Fruit fly (Drosophila melanogaster) whole organism, embryonic: Measurements from ENCODE around the gene CG6693.
A peak's percentile ranks its signal among the peaks of the same experiment; 100 is the strongest.

Experiments
- BtbVII ChIP-seq: fragments of 200-800 bp; sonication (Bioruptor generic); optimal IDR thresholded peaks from 3 replicates; lab custom pipeline; 2017; ENCODE audit warnings: missing biosample characterization, mild to moderate bottlenecking, missing genetic modification characterization
- C15 ChIP-seq: fragments of 200-800 bp; sonication (Bioruptor generic); IDR thresholded peaks from 3 replicates; pipeline ENCODE4 v1.3.6; 2022; ENCODE audit warnings: missing biosample characterization, missing genetic modification characterization
- CG12942 ChIP-seq: fragments of 200-800 bp; sonication (Bioruptor generic); optimal IDR thresholded peaks from 3 replicates; lab custom pipeline; 2016; ENCODE audit warnings: missing biosample characterization, missing genetic modification characterization
- CG13775 ChIP-seq: fragments of 200-800 bp; sonication (Bioruptor generic); optimal IDR thresholded peaks from 3 replicates; lab custom pipeline; 2017; ENCODE audit warnings: missing biosample characterization, mild to moderate bottlenecking, missing genetic modification characterization
- CG13894 ChIP-seq: fragments of 200-800 bp; sonication (Bioruptor generic); optimal IDR thresholded peaks from 3 replicates; lab custom pipeline; 2018; ENCODE audit warnings: missing biosample characterization, mild to moderate bottlenecking, missing genetic modification characterization, moderate library complexity
- CG15479 ChIP-seq: fragments of 200-800 bp; sonication (Bioruptor generic); optimal IDR thresholded peaks from 3 replicates; lab custom pipeline; 2019; ENCODE audit warnings: missing biosample characterization, mild to moderate bottlenecking, missing genetic modification characterization, moderate library complexity
- CG30431 ChIP-seq: fragments of 200-800 bp; sonication (Bioruptor generic); optimal IDR thresholded peaks from 2 replicates; lab custom pipeline; 2017; ENCODE audit warnings: missing biosample characterization, missing genetic modification characterization
- CG34422 ChIP-seq: fragments of 200-800 bp; sonication (Bioruptor generic); IDR thresholded peaks from 3 replicates; pipeline ENCODE4 v1.3.6; 2022; ENCODE audit warnings: missing biosample characterization, missing genetic modification characterization
- CG43689 ChIP-seq: fragments of 200-800 bp; sonication (Bioruptor generic); IDR thresholded peaks from 2 replicates; pipeline ENCODE4 v1.3.6; 2022; ENCODE audit warnings: missing biosample characterization, missing genetic modification characterization
- CG4854 ChIP-seq: fragments of 200-800 bp; sonication (Bioruptor generic); optimal IDR thresholded peaks from 2 replicates; lab custom pipeline; 2016; ENCODE audit warnings: missing biosample characterization, missing genetic modification characterization, inconsistent platforms
- CG6791 ChIP-seq: fragments of 200-800 bp; sonication (Bioruptor generic); IDR thresholded peaks from 3 replicates; pipeline ENCODE4 v1.3.6; 2022; ENCODE audit warnings: missing biosample characterization, missing genetic modification characterization; ENCODE audit not compliant: partially characterized antibody
- CG7271 ChIP-seq: fragments of 200-800 bp; sonication (Bioruptor generic); optimal IDR thresholded peaks from 2 replicates; lab custom pipeline; 2018; ENCODE audit warnings: missing biosample characterization, mild to moderate bottlenecking, missing genetic modification characterization, moderate library complexity
- CG7556 ChIP-seq: fragments of 200-800 bp; sonication (Bioruptor generic); optimal IDR thresholded peaks from 2 replicates; lab custom pipeline; 2017; ENCODE audit warnings: missing biosample characterization, mild to moderate bottlenecking, missing genetic modification characterization
- Dip3 ChIP-seq: fragments of 200-800 bp; sonication (Bioruptor generic); optimal IDR thresholded peaks from 3 replicates; lab custom pipeline; 2016; ENCODE audit warnings: missing biosample characterization, missing genetic modification characterization
- Dp ChIP-seq: fragments of 200-800 bp; sonication (Bioruptor generic); optimal IDR thresholded peaks from 2 replicates; lab custom pipeline; 2018; ENCODE audit warnings: missing biosample characterization, mild to moderate bottlenecking, missing genetic modification characterization, moderate library complexity
- HHEX ChIP-seq: fragments of 200-800 bp; sonication (Bioruptor generic); optimal IDR thresholded peaks from 3 replicates; lab custom pipeline; 2017; ENCODE audit warnings: missing biosample characterization, mild to moderate bottlenecking, missing genetic modification characterization, missing genetic modification reagents
- Hmx ChIP-seq: fragments of 200-800 bp; sonication (Bioruptor generic); optimal IDR thresholded peaks from 2 replicates; lab custom pipeline; 2016; ENCODE audit warnings: missing biosample characterization, missing genetic modification characterization
- MBD-R2 ChIP-seq: fragments of 200-800 bp; sonication (Bioruptor generic); IDR thresholded peaks from 2 replicates; pipeline ENCODE4 v1.3.6; 2022; ENCODE audit warnings: missing biosample characterization, missing genetic modification characterization
- Nf-YB ChIP-seq: fragments of 200-800 bp; sonication (Bioruptor generic); optimal IDR thresholded peaks from 3 replicates; lab custom pipeline; 2019; ENCODE audit warnings: missing biosample characterization, mild to moderate bottlenecking, missing genetic modification characterization, moderate library complexity
- Poxn ChIP-seq: fragments of 200-800 bp; sonication (Bioruptor generic); IDR thresholded peaks from 2 replicates; pipeline ENCODE4 v1.3.6; 2022; ENCODE audit warnings: missing biosample characterization, missing genetic modification characterization
- Ravus ChIP-seq: fragments of 200-800 bp; sonication (Bioruptor generic); IDR thresholded peaks from 2 replicates; pipeline ENCODE4 v1.3.6; 2022; ENCODE audit warnings: missing biosample characterization, missing genetic modification characterization
- Rfx ChIP-seq: fragments of 200-800 bp; sonication (Bioruptor generic); IDR thresholded peaks from 2 replicates; pipeline ENCODE4 v1.3.6; 2022; ENCODE audit warnings: missing biosample characterization, missing genetic modification characterization
- Sox102F ChIP-seq: fragments of 200-800 bp; sonication (Bioruptor generic); optimal IDR thresholded peaks from 2 replicates; lab custom pipeline; 2018; ENCODE audit warnings: missing biosample characterization, mild to moderate bottlenecking, missing genetic modification characterization, moderate library complexity
- Stat92E ChIP-seq, 3 experiments: fragments of >200 bp in 2 of 3; fragments of 200-800 bp in 1 of 3; sonication (Bioruptor generic) in 1 of 3; optimal IDR thresholded peaks; 2 replicates each; lab custom pipeline; 2017 to 2019; ENCODE audit warnings: missing biosample characterization in 3 of 3, missing genetic modification characterization in 3 of 3, mild to moderate bottlenecking in 1 of 3, moderate library complexity in 1 of 3
- Taf1 ChIP-seq: fragments of 200-800 bp; sonication (Bioruptor generic); IDR thresholded peaks from 2 replicates; pipeline ENCODE4 v1.3.6; 2022; ENCODE audit warnings: missing biosample characterization, missing genetic modification characterization
- Trl ChIP-seq, 3 experiments: fragments of >200 bp in 2 of 3; fragments of 200-800 bp in 1 of 3; sonication (Bioruptor generic) in 1 of 3; optimal IDR thresholded peaks; 2 replicates in 1 of 3; 3 replicates in 2 of 3; lab custom pipeline; 2016 to 2017; ENCODE audit warnings: missing biosample characterization in 1 of 3, missing genetic modification characterization in 1 of 3
- aop ChIP-seq: fragments of 200-800 bp; sonication (Bioruptor generic); IDR thresholded peaks from 2 replicates; pipeline ENCODE4 v1.3.6; 2022; ENCODE audit warnings: missing biosample characterization, missing genetic modification characterization
- bcd ChIP-seq: fragments of 200-800 bp; sonication (Bioruptor generic); optimal IDR thresholded peaks from 2 replicates; lab custom pipeline; 2017; ENCODE audit warnings: missing biosample characterization, mild to moderate bottlenecking, missing genetic modification characterization
- bowl ChIP-seq: fragments of 200-800 bp; sonication (Bioruptor generic); IDR thresholded peaks from 2 replicates; pipeline ENCODE4 v1.3.6; 2022; ENCODE audit warnings: missing biosample characterization, missing genetic modification characterization
- chinmo ChIP-seq: fragments of 200-800 bp; sonication (Bioruptor generic); IDR thresholded peaks from 4 replicates; pipeline ENCODE4 v1.3.6; 2022; ENCODE audit warnings: missing biosample characterization, missing genetic modification characterization; ENCODE audit not compliant: partially characterized antibody
- dimm ChIP-seq: fragments of 200-800 bp; sonication (Bioruptor generic); IDR thresholded peaks from 2 replicates; pipeline ENCODE4 v1.3.6; 2022; ENCODE audit warnings: missing biosample characterization, missing genetic modification characterization
- ems ChIP-seq: fragments of 200-800 bp; sonication (Bioruptor generic); optimal IDR thresholded peaks from 3 replicates; lab custom pipeline; 2016; ENCODE audit warnings: missing biosample characterization, missing genetic modification characterization
- en ChIP-seq: fragments of 200-800 bp; sonication (Bioruptor generic); optimal IDR thresholded peaks from 2 replicates; lab custom pipeline; 2016; ENCODE audit warnings: missing biosample characterization, missing genetic modification characterization
- gsb-n ChIP-seq: fragments of 200-800 bp; sonication (Bioruptor generic); optimal IDR thresholded peaks from 3 replicates; lab custom pipeline; 2018; ENCODE audit warnings: missing biosample characterization, mild to moderate bottlenecking, missing genetic modification characterization
- h ChIP-seq: fragments of >200 bp; optimal IDR thresholded peaks from 2 replicates; lab custom pipeline; 2017
- ham ChIP-seq: fragments of 200-800 bp; sonication (Bioruptor generic); IDR thresholded peaks from 2 replicates; pipeline ENCODE4 v1.3.6; 2022; ENCODE audit warnings: missing biosample characterization, missing genetic modification characterization
- hb ChIP-seq: fragments of 200-800 bp; sonication (Bioruptor generic); IDR thresholded peaks from 3 replicates; pipeline ENCODE4 v1.3.6; 2022; ENCODE audit warnings: missing biosample characterization, missing genetic modification characterization; ENCODE audit not compliant: partially characterized antibody
- insv ChIP-seq, 2 experiments: fragments of 200-800 bp; sonication (Bioruptor generic); optimal IDR thresholded peaks; 3 replicates each; lab custom pipeline; 2016 to 2018; ENCODE audit warnings: missing biosample characterization in 2 of 2, missing genetic modification characterization in 2 of 2
- kah ChIP-seq: fragments of 200-800 bp; sonication (Bioruptor generic); optimal IDR thresholded peaks from 2 replicates; lab custom pipeline; 2018; ENCODE audit warnings: missing biosample characterization, mild to moderate bottlenecking, missing genetic modification characterization
- lmd ChIP-seq: fragments of 200-800 bp; sonication (Bioruptor generic); IDR thresholded peaks from 2 replicates; pipeline ENCODE4 v1.3.6; 2022; ENCODE audit warnings: missing biosample characterization, missing genetic modification characterization
- nerfin-2 ChIP-seq: fragments of 200-800 bp; sonication (Bioruptor generic); IDR thresholded peaks from 2 replicates; pipeline ENCODE4 v1.3.6; 2022; ENCODE audit warnings: missing biosample characterization, missing genetic modification characterization; ENCODE audit not compliant: partially characterized antibody
- nmo ChIP-seq: fragments of 200-800 bp; sonication (Bioruptor generic); optimal IDR thresholded peaks from 2 replicates; lab custom pipeline; 2018; ENCODE audit warnings: missing biosample characterization, mild to moderate bottlenecking, missing genetic modification characterization, moderate library complexity
- run ChIP-seq: fragments of 200-800 bp; sonication (Bioruptor generic); optimal IDR thresholded peaks from 3 replicates; lab custom pipeline; 2018; ENCODE audit warnings: missing biosample characterization, mild to moderate bottlenecking, missing genetic modification characterization
- sd ChIP-seq: fragments of 200-800 bp; sonication (Bioruptor generic); optimal IDR thresholded peaks from 3 replicates; lab custom pipeline; 2018; ENCODE audit warnings: missing biosample characterization, mild to moderate bottlenecking, missing genetic modification characterization, moderate library complexity
- slbo ChIP-seq: fragments of 200-800 bp; sonication (Bioruptor generic); IDR thresholded peaks from 2 replicates; pipeline ENCODE4 v1.3.6; 2022; ENCODE audit warnings: missing biosample characterization, missing genetic modification characterization
- slou ChIP-seq: fragments of 200-800 bp; sonication (Bioruptor generic); optimal IDR thresholded peaks from 3 replicates; lab custom pipeline; 2016; ENCODE audit warnings: missing biosample characterization, missing genetic modification characterization
- stc ChIP-seq: fragments of 200-800 bp; sonication (Bioruptor generic); IDR thresholded peaks from 2 replicates; pipeline ENCODE4 v1.3.6; 2022; ENCODE audit warnings: missing biosample characterization, missing genetic modification characterization
- tll ChIP-seq, 2 experiments: fragments of 200-800 bp in 1 of 2; fragments of >200 bp in 1 of 2; sonication (Bioruptor generic) in 1 of 2; optimal IDR thresholded peaks; 2 replicates each; lab custom pipeline; 2017 to 2019; ENCODE audit warnings: missing biosample characterization in 2 of 2, missing genetic modification characterization in 2 of 2, mild to moderate bottlenecking in 1 of 2, moderate library complexity in 1 of 2
- toy ChIP-seq: fragments of 200-800 bp; sonication (Bioruptor generic); IDR thresholded peaks from 2 replicates; pipeline ENCODE4 v1.3.6; 2022; ENCODE audit warnings: missing biosample characterization, missing genetic modification characterization
- zen ChIP-seq: fragments of 200-800 bp; sonication (Bioruptor generic); optimal IDR thresholded peaks from 3 replicates; lab custom pipeline; 2018; ENCODE audit warnings: missing biosample characterization, mild to moderate bottlenecking, missing genetic modification characterization, moderate library complexity

The CG6693 gene

dm6 chr3R:11214449-11214950 lies 6.9 kb downstream of the CG6693 start, which contains the start of gene ZnT86D (continued):
- TF ChIP-seq ham: no peak
- no peak for TF ChIP-seq CG7271 (tag; lab: Kevin White, UChicago)
- TF ChIP-seq CG34422: peak; percentile 60; the same call in 2 of the 3 replicates
- no peak for TF ChIP-seq toy (GFP tag; lab: Robert Waterston, UW)
- TF ChIP-seq ems (GFP tag; lab: Kevin White, UChicago): peak; percentile 51
- TF ChIP-seq Sox102F (GFP tag; lab: Kevin White, UChicago): peak; percentile 58
- peak; percentile 77 for TF ChIP-seq MBD-R2 (GFP tag; lab: Robert Waterston, UW)
- TF ChIP-seq CG13775 (GFP tag; lab: Kevin White, UChicago): peak; percentile 68
- peak; percentile 40 for TF ChIP-seq zen (tag; lab: Kevin White, UChicago)
- no peak for TF ChIP-seq aop
- TF ChIP-seq CG15479 (GFP tag; lab: Kevin White, UChicago): no peak
- no peak for TF ChIP-seq chinmo (GFP tag; lab: Robert Waterston, UW)
- TF ChIP-seq Dip3 (GFP tag; lab: Kevin White, UChicago): peak; percentile 44
- no peak for TF ChIP-seq Ravus (GFP tag; lab: Robert Waterston, UW)
- peak; percentile 61 for TF ChIP-seq Rfx (GFP tag; lab: Robert Waterston, UW)
- no peak for TF ChIP-seq Taf1 (GFP tag; lab: Robert Waterston, UW)
- TF ChIP-seq dimm: no peak
- peak; percentile 33 for TF ChIP-seq HHEX (GFP tag; lab: Kevin White, UChicago)
- TF ChIP-seq CG13894 (tag; lab: Kevin White, UChicago): peak; percentile 79
- no peak for TF ChIP-seq Hmx (GFP tag; lab: Kevin White, UChicago)
- TF ChIP-seq slbo: peak; percentile 70
- TF ChIP-seq bcd (GFP tag; lab: Kevin White, UChicago): peak; percentile 68
- no peak for TF ChIP-seq CG6791
- peak; percentile 11 for TF ChIP-seq kah
- TF ChIP-seq BtbVII (GFP tag; lab: Kevin White, UChicago): no peak
- no peak for TF ChIP-seq stc (GFP tag; lab: Robert Waterston, UW)
- TF ChIP-seq C15 (GFP tag; lab: Robert Waterston, UW): no peak
- peak; percentile 25 for TF ChIP-seq slou (GFP tag; lab: Kevin White, UChicago)
- TF ChIP-seq bowl (GFP tag; lab: Robert Waterston, UW): no peak
- peak; percentile 6 for TF ChIP-seq Dp (GFP tag; lab: Kevin White, UChicago)
- no peak for TF ChIP-seq Poxn (GFP tag; lab: Robert Waterston, UW)
- TF ChIP-seq insv (GFP tag; optimal IDR thresholded peaks at IDR 0.05; lab: Kevin White, UChicago): peak; percentile 53 to 91
- no peak for TF ChIP-seq en
- TF ChIP-seq sd (tag; lab: Kevin White, UChicago): peak; percentile 55
- no peak for TF ChIP-seq CG30431 (GFP tag; lab: Kevin White, UChicago)
- peak; percentile 18 to 88 for TF ChIP-seq tll (GFP tag; optimal IDR thresholded peaks at IDR 0.05; lab: Kevin White, UChicago)
- TF ChIP-seq hb (GFP tag; lab: Robert Waterston, UW): no peak
- no peak for TF ChIP-seq CG43689
- no peak for TF ChIP-seq h (lab: Kevin White, UChicago)
- no peak for TF ChIP-seq nerfin-2 (GFP tag; lab: Robert Waterston, UW)
- no peak for TF ChIP-seq Stat92E (GFP tag; optimal IDR thresholded peaks at IDR 0.05; lab: Kevin White, UChicago)
- peak; percentile 45 for TF ChIP-seq Nf-YB (GFP tag; lab: Kevin White, UChicago)
- no peak for TF ChIP-seq CG12942 (GFP tag; lab: Kevin White, UChicago)
- TF ChIP-seq lmd (GFP tag; lab: Robert Waterston, UW): peak; percentile 56; the same call in 1 of the 2 replicates
- TF ChIP-seq nmo: peak; percentile 67
- TF ChIP-seq run (tag; lab: Kevin White, UChicago): no peak
- TF ChIP-seq gsb-n (tag; lab: Kevin White, UChicago): peak; percentile 20
- TF ChIP-seq CG4854 (GFP tag; lab: Kevin White, UChicago): no peak
- peak; percentile 68 for TF ChIP-seq CG7556 (GFP tag; lab: Kevin White, UChicago)
- no peak for TF ChIP-seq Trl (optimal IDR thresholded peaks at IDR 0.05; lab: Kevin White, UChicago)
- no peak for TF ChIP-seq Trl (GFP tag; optimal IDR thresholded peaks at IDR 0.05; lab: Kevin White, UChicago)
